Fruit fly (Drosophila melanogaster): Measurements from ENCODE around the gene CG9692.

DNA sequence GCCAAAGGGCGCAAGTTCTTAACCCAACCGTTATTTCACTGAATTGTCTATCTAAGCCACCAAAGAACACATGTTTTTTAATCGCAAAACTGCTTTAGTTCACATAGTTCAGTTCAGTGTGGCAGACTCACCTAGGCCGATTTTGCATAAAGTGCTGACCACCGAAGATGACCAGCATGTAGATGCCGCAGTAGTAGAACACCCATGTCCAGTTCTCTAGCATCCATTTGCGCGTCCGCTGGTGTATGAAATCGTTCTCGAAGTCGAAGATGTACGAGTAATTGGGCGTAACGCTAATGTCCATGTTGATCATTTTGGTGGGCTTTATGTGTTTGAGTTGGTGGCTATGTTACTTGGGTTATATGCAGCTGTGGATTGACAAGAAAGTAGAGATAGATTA lies 45.7 kb upstream of the CG9692 start:
- no peak for TF ChIP-seq CTCF (optimal IDR thresholded peaks at IDR 0.05)
- no peak for TF ChIP-seq CG8478 (optimal IDR thresholded peaks at IDR 0.05)

All from S2 (cell line).